Worm (Caenorhabditis elegans) whole organism, L4 larva: ENCODE data around the gene dpy-23.

Experiments used
- D1046.2 ChIP-seq: fragments of 200-800 bp; sonication (Bioruptor generic); IDR thresholded peaks from 2 replicates; pipeline ENCODE4 v1.3.6; 2022; ENCODE audit warnings: missing genetic modification characterization, missing compliant biosample characterization
- F26F4.8 ChIP-seq: fragments of 200-800 bp; sonication (Bioruptor generic); conservative IDR thresholded peaks from 2 replicates; pipeline ENCODE4 v1.3.6; 2022; ENCODE audit warnings: missing genetic modification characterization, missing compliant biosample characterization
- T20F7.1 ChIP-seq: fragments of 200-800 bp; sonication (Bioruptor generic); optimal IDR thresholded peaks from 2 replicates; lab custom pipeline; 2018; ENCODE audit warnings: mild to moderate bottlenecking, missing genetic modification characterization, missing compliant biosample characterization
- Y105C5A.15 ChIP-seq: fragments of 200-800 bp; sonication (Bioruptor generic); IDR thresholded peaks from 2 replicates; pipeline ENCODE4 v1.3.6; 2022; ENCODE audit warnings: missing genetic modification characterization, missing compliant biosample characterization
- Y75B8A.6 ChIP-seq: fragments of 200-800 bp; sonication (Bioruptor generic); IDR thresholded peaks from 2 replicates; pipeline ENCODE4 v1.3.6; 2022; ENCODE audit warnings: missing genetic modification reagents, missing genetic modification characterization, missing compliant biosample characterization
- aha-1 ChIP-seq: fragments of 150-350 bp; peaks from one replicate; lab custom pipeline; 2014; ENCODE audit warnings: missing biosample characterization, missing genetic modification characterization
- ceh-32 ChIP-seq: sonication (generic microtip); optimal IDR thresholded peaks from 2 replicates; lab custom pipeline; 2016; ENCODE audit warnings: mild to moderate bottlenecking, missing genetic modification characterization, missing compliant biosample characterization; ENCODE audit not compliant: poor library complexity
- ceh-62 ChIP-seq: sonication (generic microtip); optimal IDR thresholded peaks from 2 replicates; lab custom pipeline; 2017; ENCODE audit warnings: missing biosample characterization, missing genetic modification characterization
- ctbp-1 ChIP-seq: fragments of 200-800 bp; sonication (Bioruptor generic); IDR thresholded peaks from 2 replicates; pipeline ENCODE4 v1.3.6; 2022; ENCODE audit warnings: missing genetic modification reagents, missing genetic modification characterization, missing compliant biosample characterization
- daf-19 ChIP-seq: fragments of 200-800 bp; sonication (Bioruptor generic); conservative IDR thresholded peaks from 2 replicates; pipeline ENCODE4 v1.3.6; 2022; ENCODE audit warnings: missing genetic modification characterization, missing compliant biosample characterization
- daf-8 ChIP-seq: fragments of 200-800 bp; sonication (Bioruptor generic); IDR thresholded peaks from 2 replicates; pipeline ENCODE4 v1.3.6; 2022; ENCODE audit warnings: missing genetic modification characterization, missing compliant biosample characterization
- dmd-6 ChIP-seq: fragments of 200-800 bp; sonication (Bioruptor generic); IDR thresholded peaks from 2 replicates; pipeline ENCODE4 v1.3.6; 2022; ENCODE audit warnings: missing genetic modification reagents, missing genetic modification characterization, missing compliant biosample characterization
- dmd-8 ChIP-seq: fragments of 200-800 bp; sonication (Bioruptor generic); IDR thresholded peaks from 2 replicates; pipeline ENCODE4 v1.3.6; 2022; ENCODE audit warnings: missing genetic modification characterization, missing compliant biosample characterization
- egl-27 ChIP-seq: sonication (generic microtip); optimal IDR thresholded peaks from 3 replicates; lab custom pipeline; 2017; ENCODE audit warnings: missing biosample characterization, missing genetic modification reagents, missing genetic modification characterization
- fos-1 ChIP-seq: fragments of 150-350 bp; optimal IDR thresholded peaks from 2 replicates; lab custom pipeline; 2014; ENCODE audit warnings: missing biosample characterization, missing genetic modification characterization
- gei-8 ChIP-seq: fragments of 200-800 bp; sonication (Bioruptor generic); optimal IDR thresholded peaks from 2 replicates; lab custom pipeline; 2018; ENCODE audit warnings: mild to moderate bottlenecking, missing genetic modification characterization, missing compliant biosample characterization
- hif-1 ChIP-seq, 2 experiments: sonication (generic microtip); optimal IDR thresholded peaks; 2 replicates each; lab custom pipeline; 2016 to 2017; ENCODE audit warnings: missing compliant biosample characterization in 2 of 2, missing genetic modification characterization in 2 of 2, missing genetic modification reagents in 2 of 2, missing genotype in 2 of 2, mild to moderate bottlenecking in 1 of 2
- hlh-30 ChIP-seq: sonication (generic microtip); optimal IDR thresholded peaks from 2 replicates; lab custom pipeline; 2017; ENCODE audit warnings: antibody characterized with exemption, mild to moderate bottlenecking, missing genetic modification characterization, missing compliant biosample characterization; ENCODE audit not compliant: insufficient read depth
- hmg-1.1 ChIP-seq: fragments of 200-800 bp; sonication (Bioruptor generic); IDR thresholded peaks from 2 replicates; pipeline ENCODE4 v1.3.6; 2022; ENCODE audit warnings: missing genetic modification reagents, missing genetic modification characterization, missing compliant biosample characterization
- lim-7 ChIP-seq: fragments of 200-800 bp; sonication (Bioruptor generic); IDR thresholded peaks from 2 replicates; pipeline ENCODE4 v1.3.6; 2022; ENCODE audit warnings: missing genetic modification characterization, missing compliant biosample characterization
- lin-1 ChIP-seq: fragments of 200-800 bp; sonication (Bioruptor generic); IDR thresholded peaks from 2 replicates; pipeline ENCODE4 v1.3.6; 2022; ENCODE audit warnings: missing genetic modification reagents, missing genetic modification characterization, missing compliant biosample characterization
- lin-13 ChIP-seq: fragments of 150-350 bp; optimal IDR thresholded peaks from 2 replicates; lab custom pipeline; 2014; ENCODE audit warnings: missing biosample characterization, missing genetic modification reagents, missing genetic modification characterization
- lin-15B ChIP-seq: fragments of 150-350 bp; sonication (generic microtip); optimal IDR thresholded peaks from 3 replicates; lab custom pipeline; 2014; ENCODE audit warnings: missing biosample characterization, missing genetic modification characterization
- lin-38 ChIP-seq: fragments of 200-800 bp; sonication (Bioruptor generic); IDR thresholded peaks from 2 replicates; pipeline ENCODE4 v1.3.6; 2022; ENCODE audit warnings: missing genetic modification reagents, missing genetic modification characterization, missing compliant biosample characterization
- lir-3 ChIP-seq: sonication (generic microtip); optimal IDR thresholded peaks from 2 replicates; lab custom pipeline; 2016; ENCODE audit warnings: mild to moderate bottlenecking, missing genetic modification characterization, missing compliant biosample characterization
- lsy-2 ChIP-seq, 2 experiments: fragments of 150-350 bp in 1 of 2; sonication (generic microtip) in 1 of 2; optimal IDR thresholded peaks; 2 replicates each; lab custom pipeline; 2014 to 2017; ENCODE audit warnings: missing biosample characterization in 2 of 2, missing genetic modification characterization in 2 of 2
- madf-5 ChIP-seq, 2 experiments: fragments of 200-800 bp; sonication (Bioruptor generic); IDR thresholded peaks; 2 replicates each; pipeline ENCODE4 v1.3.6; 2022; ENCODE audit warnings: missing compliant biosample characterization in 2 of 2, missing genetic modification characterization in 2 of 2
- madf-9 ChIP-seq: fragments of 200-800 bp; sonication (Bioruptor generic); conservative IDR thresholded peaks from 2 replicates; pipeline ENCODE4 v1.3.6; 2022; ENCODE audit warnings: missing genetic modification reagents, missing genetic modification characterization, missing compliant biosample characterization
- mdt-29 ChIP-seq: fragments of 200-800 bp; sonication (Bioruptor generic); IDR thresholded peaks from 2 replicates; pipeline ENCODE4 v1.3.6; 2022; ENCODE audit warnings: missing genetic modification reagents, missing genetic modification characterization, missing compliant biosample characterization
- mes-2 ChIP-seq: sonication (generic microtip); optimal IDR thresholded peaks from 2 replicates; lab custom pipeline; 2016; ENCODE audit warnings: missing genotype, mild to moderate bottlenecking, missing genetic modification characterization, missing compliant biosample characterization; ENCODE audit not compliant: poor library complexity, severe bottlenecking
- nhr-10 ChIP-seq: fragments of 150-350 bp; optimal IDR thresholded peaks from 2 replicates; lab custom pipeline; 2014; ENCODE audit warnings: missing biosample characterization, missing genetic modification characterization
- nhr-11 ChIP-seq: fragments of 150-350 bp; optimal IDR thresholded peaks from 2 replicates; lab custom pipeline; 2014; ENCODE audit warnings: missing biosample characterization, missing genetic modification characterization
- nhr-237 ChIP-seq: sonication (generic microtip); optimal IDR thresholded peaks from 2 replicates; lab custom pipeline; 2017; ENCODE audit warnings: missing biosample characterization, missing genetic modification characterization
- nhr-28 ChIP-seq: fragments of 150-350 bp; optimal IDR thresholded peaks from 2 replicates; lab custom pipeline; 2014; ENCODE audit warnings: missing biosample characterization, missing genetic modification characterization
- nhr-41 ChIP-seq: fragments of 200-800 bp; sonication (Bioruptor generic); IDR thresholded peaks from 2 replicates; pipeline ENCODE4 v1.3.6; 2022; ENCODE audit warnings: missing genetic modification reagents, missing genetic modification characterization, missing compliant biosample characterization
- nhr-48 ChIP-seq: sonication (generic microtip); optimal IDR thresholded peaks from 2 replicates; lab custom pipeline; 2016; ENCODE audit warnings: mild to moderate bottlenecking, missing genetic modification characterization, missing compliant biosample characterization
- nhr-6 ChIP-seq: fragments of 150-350 bp; optimal IDR thresholded peaks from 2 replicates; lab custom pipeline; 2014; ENCODE audit warnings: missing biosample characterization, missing genetic modification characterization
- nhr-76 ChIP-seq: fragments of 150-350 bp; optimal IDR thresholded peaks from 2 replicates; lab custom pipeline; 2014; ENCODE audit warnings: missing biosample characterization, missing genetic modification characterization
- pha-4 ChIP-seq, 2 experiments: fragments of 150-350 bp in 1 of 2; fragments of 200-800 bp in 1 of 2; sonication (Bioruptor generic) in 1 of 2; IDR thresholded peaks in 1 of 2; optimal IDR thresholded peaks in 1 of 2; 2 replicates each; pipeline versions ENCODE4 v1.3.6 to Lab custom; 2014 to 2022; ENCODE audit warnings: missing genetic modification characterization in 2 of 2, missing genetic modification reagents in 2 of 2, missing biosample characterization in 1 of 2, missing compliant biosample characterization in 1 of 2
- php-3 ChIP-seq: fragments of 200-800 bp; sonication (Bioruptor generic); IDR thresholded peaks from 2 replicates; pipeline ENCODE4 v1.3.6; 2022; ENCODE audit warnings: missing genetic modification reagents, missing genetic modification characterization, missing compliant biosample characterization
- saeg-2 ChIP-seq: fragments of 200-800 bp; sonication (Bioruptor generic); IDR thresholded peaks from 2 replicates; pipeline ENCODE4 v1.3.6; 2022; ENCODE audit warnings: missing genetic modification reagents, missing genetic modification characterization, missing compliant biosample characterization
- sdz-12 ChIP-seq: fragments of 200-800 bp; sonication (Bioruptor generic); optimal IDR thresholded peaks from 2 replicates; lab custom pipeline; 2018; ENCODE audit warnings: mild to moderate bottlenecking, missing genetic modification characterization, missing compliant biosample characterization
- snpc-1.2 ChIP-seq: fragments of 200-800 bp; sonication (Bioruptor generic); IDR thresholded peaks from 2 replicates; pipeline ENCODE4 v1.3.6; 2022; ENCODE audit warnings: missing genetic modification reagents, missing genetic modification characterization, missing compliant biosample characterization
- spr-3 ChIP-seq: fragments of 200-800 bp; sonication (Bioruptor generic); optimal IDR thresholded peaks from 2 replicates; lab custom pipeline; 2018; ENCODE audit warnings: mild to moderate bottlenecking, missing genetic modification characterization, missing compliant biosample characterization
- tag-97 ChIP-seq: fragments of 200-800 bp; sonication (Bioruptor generic); IDR thresholded peaks from 2 replicates; pipeline ENCODE4 v1.3.6; 2022; ENCODE audit warnings: missing genetic modification characterization, missing compliant biosample characterization
- zag-1 ChIP-seq: fragments of 150-350 bp; optimal IDR thresholded peaks from 2 replicates; lab custom pipeline; 2014; ENCODE audit warnings: missing biosample characterization, missing genetic modification characterization
- zfp-2 ChIP-seq: sonication (generic microtip); optimal IDR thresholded peaks from 2 replicates; lab custom pipeline; 2016; ENCODE audit warnings: mild to moderate bottlenecking, missing genetic modification characterization, missing compliant biosample characterization

The dpy-23 gene

ce11 chrX:4409591-4410279, 20.6 kb downstream of the dpy-23 start (continued):
- TF ChIP-seq nhr-6 (no peak), daf-8 (no peak), snpc-1.2 (GFP tag; lab: Robert Waterston, UW) (peak; percentile 10; the same call in 1 of the 2 replicates), aha-1 (no peak), gei-8 (GFP tag; lab: Kevin White, UChicago) (no peak)

DNA sequence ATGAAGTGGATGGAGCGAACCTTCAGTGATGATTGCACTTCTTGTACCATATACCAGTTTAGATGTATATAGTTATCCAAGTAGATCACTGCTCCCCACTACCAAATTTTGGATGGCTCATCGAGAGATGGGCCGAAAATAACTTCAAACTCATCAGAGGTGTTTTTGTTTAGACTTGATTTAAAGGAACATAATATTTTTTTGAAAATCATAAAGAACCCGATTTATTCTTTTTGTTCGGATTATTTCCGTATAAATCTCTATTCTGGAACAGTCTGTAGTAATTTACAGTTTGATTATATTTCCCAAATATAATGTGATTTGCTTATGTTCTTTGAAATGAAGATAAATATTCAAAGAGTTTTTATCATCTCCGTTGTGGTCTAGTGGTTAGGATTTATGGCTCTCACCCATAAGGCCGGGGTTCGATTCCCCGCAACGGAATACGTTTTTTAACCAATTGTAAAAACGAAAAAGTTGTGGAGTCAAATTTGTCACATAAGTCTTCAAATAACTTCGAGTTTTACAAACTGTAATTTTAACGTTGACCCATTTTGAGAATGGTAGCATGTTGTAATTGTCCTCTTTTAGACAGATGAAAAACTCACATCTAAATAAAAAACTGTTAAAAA, 21.2 kb downstream of the dpy-23 start:
- 0 out of 2 replicates have a peak, but pooled peaks have one; percentile 58 for TF ChIP-seq dmd-8 (GFP tag; lab: Robert Waterston, UW)
- TF ChIP-seq madf-9 = no peak
- TF ChIP-seq lir-3 (tag; lab: Kevin White, UChicago) = peak; percentile 13
- TF ChIP-seq nhr-11 (tag; lab: Kevin White, UChicago) = no peak
- no peak for TF ChIP-seq madf-5 (GFP tag; IDR thresholded peaks at IDR 0.05; lab: Robert Waterston, UW)
- TF ChIP-seq ctbp-1 (GFP tag; lab: Robert Waterston, UW) = no peak
- no peak for TF ChIP-seq ceh-62
- no peak for TF ChIP-seq fos-1 (tag; lab: Kevin White, UChicago)
- 0 out of 2 replicates have a peak, but pooled peaks have one; percentile 22 for TF ChIP-seq F26F4.8 (GFP tag; lab: Robert Waterston, UW)
- TF ChIP-seq lin-15B (tag; lab: Kevin White, UChicago) = no peak
- no peak for TF ChIP-seq D1046.2
- no peak for TF ChIP-seq T20F7.1 (GFP tag; lab: Kevin White, UChicago)
- no peak for TF ChIP-seq lin-1 (GFP tag; lab: Robert Waterston, UW)
- TF ChIP-seq nhr-41 (GFP tag; lab: Robert Waterston, UW) = no peak
- peak; percentile 76 for TF ChIP-seq snpc-1.2 (GFP tag; lab: Robert Waterston, UW)
- no peak for TF ChIP-seq zag-1 (tag; lab: Kevin White, UChicago)
- no peak for TF ChIP-seq nhr-76 (tag; lab: Kevin White, UChicago)
- no peak for TF ChIP-seq hmg-1.1 (GFP tag; lab: Robert Waterston, UW)
- no peak for TF ChIP-seq lsy-2 (tag; optimal IDR thresholded peaks at IDR 0.05; lab: Kevin White, UChicago)
- TF ChIP-seq pha-4 (GFP tag; IDR thresholded peaks at IDR 0.05; lab: Robert Waterston, UW) = peak; percentile 48; the same call in 1 of the 2 replicates
- no peak for TF ChIP-seq pha-4 (tag; optimal IDR thresholded peaks at IDR 0.05; lab: Kevin White, UChicago)
- TF ChIP-seq spr-3 (GFP tag; lab: Kevin White, UChicago) = no peak
- no peak for TF ChIP-seq saeg-2
- no peak for TF ChIP-seq Y105C5A.15 (GFP tag; lab: Robert Waterston, UW)
- no peak for TF ChIP-seq gei-8 (GFP tag; lab: Kevin White, UChicago)
- no peak for TF ChIP-seq mes-2 (tag; lab: Kevin White, UChicago)
- TF ChIP-seq daf-19 (GFP tag; lab: Robert Waterston, UW) = no peak
- TF ChIP-seq Y75B8A.6 (GFP tag; lab: Robert Waterston, UW) = no peak
- no peak for TF ChIP-seq daf-8
- TF ChIP-seq ceh-32 = no peak
- TF ChIP-seq sdz-12 (GFP tag; lab: Kevin White, UChicago) = no peak
- TF ChIP-seq php-3 (GFP tag; lab: Robert Waterston, UW) = no peak
- no peak for TF ChIP-seq hlh-30 (tag; lab: Kevin White, UChicago)
- TF ChIP-seq nhr-28 = no peak
- TF ChIP-seq nhr-10 (tag; lab: Kevin White, UChicago) = no peak
- no peak for TF ChIP-seq tag-97 (GFP tag; lab: Robert Waterston, UW)
- TF ChIP-seq dmd-6 (GFP tag; lab: Robert Waterston, UW) = peak; percentile 29; the same call in 1 of the 2 replicates
- TF ChIP-seq lin-13 (GFP tag; lab: Kevin White, UChicago) = no peak
- TF ChIP-seq nhr-237 (tag; lab: Kevin White, UChicago) = no peak
- peak; percentile 58; the same call in 1 of the 2 replicates for TF ChIP-seq lim-7 (GFP tag; lab: Robert Waterston, UW)
- peak; percentile 3 for TF ChIP-seq nhr-48 (tag; lab: Kevin White, UChicago)
- no peak for TF ChIP-seq lin-38 (GFP tag; lab: Robert Waterston, UW)
- no peak for TF ChIP-seq zfp-2 (tag; lab: Kevin White, UChicago)
- no peak for TF ChIP-seq mdt-29
- TF ChIP-seq hif-1 (tag; optimal IDR thresholded peaks at IDR 0.05; lab: Kevin White, UChicago) = no peak
- TF ChIP-seq egl-27 = no peak
